Fruit fly (Drosophila melanogaster) S2 (cell line): Measurements from ENCODE around the gene plh.

ENCODE experiments used
- CG8478 ChIP-seq: fragments of >200 bp; optimal IDR thresholded peaks from 2 replicates; lab custom pipeline; 2018
- CTCF ChIP-seq, 2 experiments: fragments of >200 bp; optimal IDR thresholded peaks; 2 replicates each; lab custom pipeline; 2018

DNA sequence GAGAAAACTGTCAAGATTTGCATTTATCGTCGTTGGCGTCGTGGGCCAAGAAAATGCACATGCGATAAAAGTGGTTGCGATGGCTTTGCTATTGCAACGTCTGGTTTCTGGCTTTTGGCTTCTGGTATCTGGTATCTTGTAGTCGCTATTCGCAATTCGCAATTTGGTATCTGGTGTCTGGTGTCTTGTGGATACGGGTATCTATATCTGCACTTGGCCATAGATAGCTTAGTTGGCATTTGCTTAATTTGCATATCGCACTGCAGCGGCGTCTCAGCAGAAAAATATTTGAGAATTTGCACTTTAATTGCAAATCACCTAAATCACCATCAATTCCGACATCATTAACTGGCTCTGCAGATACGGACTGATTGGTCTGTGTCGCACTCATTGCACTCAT lies 10.2 kb downstream of the plh start:
- no peak for TF ChIP-seq CG8478 (lab: Kevin White, UChicago)
- TF ChIP-seq CTCF (optimal IDR thresholded peaks at IDR 0.05; lab: Kevin White, UChicago): no peak
